Worm (Caenorhabditis elegans) whole organism, mixed stage, embryonic: ENCODE results near the gene nhr-56.

Source experiments
- M03D4.4 ChIP-seq: sonication (generic microtip); optimal IDR thresholded peaks from 2 replicates; lab custom pipeline; 2017; ENCODE audit warnings: mild to moderate bottlenecking, missing genetic modification characterization, missing compliant biosample characterization
- bed-3 ChIP-seq: fragments of 200-800 bp; sonication (Bioruptor generic); optimal IDR thresholded peaks from 3 replicates; lab custom pipeline; 2018; ENCODE audit warnings: mild to moderate bottlenecking, missing genetic modification characterization, moderate library complexity, missing compliant biosample characterization
- blmp-1 ChIP-seq: fragments of 150-350 bp; optimal IDR thresholded peaks from 2 replicates; lab custom pipeline; 2014; ENCODE audit warnings: missing biosample characterization, missing genetic modification characterization
- ceh-39 ChIP-seq: fragments of 150-350 bp; optimal IDR thresholded peaks from 2 replicates; lab custom pipeline; 2014; ENCODE audit warnings: missing biosample characterization, missing genetic modification characterization
- ceh-43 ChIP-seq: fragments of 200-800 bp; sonication (Bioruptor generic); optimal IDR thresholded peaks from 2 replicates; lab custom pipeline; 2018; ENCODE audit warnings: mild to moderate bottlenecking, missing genetic modification characterization, moderate library complexity, missing compliant biosample characterization
- ces-1 ChIP-seq: fragments of 150-350 bp; optimal IDR thresholded peaks from 2 replicates; lab custom pipeline; 2014; ENCODE audit warnings: missing biosample characterization, missing genetic modification reagents, missing genetic modification characterization
- cnd-1 ChIP-seq: fragments of 200-800 bp; sonication (Bioruptor generic); optimal IDR thresholded peaks from 2 replicates; lab custom pipeline; 2018; ENCODE audit warnings: mild to moderate bottlenecking, missing genetic modification characterization, missing compliant biosample characterization
- drap-1 ChIP-seq: fragments of 200-800 bp; sonication (Bioruptor generic); optimal IDR thresholded peaks from 3 replicates; lab custom pipeline; 2018; ENCODE audit warnings: mild to moderate bottlenecking, missing genetic modification characterization, missing compliant biosample characterization
- elt-3 ChIP-seq: fragments of 150-350 bp; optimal IDR thresholded peaks from 2 replicates; lab custom pipeline; 2014; ENCODE audit warnings: missing biosample characterization, missing genetic modification characterization
- flh-1 ChIP-seq: fragments of 200-800 bp; sonication (Bioruptor generic); optimal IDR thresholded peaks from 2 replicates; lab custom pipeline; 2018; ENCODE audit warnings: mild to moderate bottlenecking, missing genetic modification characterization, moderate library complexity, missing compliant biosample characterization
- ham-2 ChIP-seq: fragments of 200-800 bp; sonication (Bioruptor generic); optimal IDR thresholded peaks from 2 replicates; lab custom pipeline; 2018; ENCODE audit warnings: mild to moderate bottlenecking, missing genetic modification characterization, missing compliant biosample characterization
- lsy-2 ChIP-seq: fragments of 150-350 bp; optimal IDR thresholded peaks from 2 replicates; lab custom pipeline; 2014; ENCODE audit warnings: missing biosample characterization, missing genetic modification characterization
- mab-5 ChIP-seq: fragments of 150-350 bp; optimal IDR thresholded peaks from 2 replicates; lab custom pipeline; 2014; ENCODE audit warnings: missing biosample characterization, missing genetic modification characterization
- mep-1 ChIP-seq: fragments of 150-350 bp; optimal IDR thresholded peaks from 2 replicates; lab custom pipeline; 2017; ENCODE audit warnings: missing biosample characterization, missing genetic modification reagents, missing genetic modification characterization, inconsistent platforms
- nhr-12 ChIP-seq: fragments of 150-350 bp; optimal IDR thresholded peaks from 2 replicates; lab custom pipeline; 2014; ENCODE audit warnings: missing biosample characterization, missing genetic modification characterization
- nhr-2 ChIP-seq: fragments of 150-350 bp; optimal IDR thresholded peaks from 2 replicates; lab custom pipeline; 2014; ENCODE audit warnings: missing biosample characterization, missing genetic modification characterization
- nhr-237 ChIP-seq: fragments of 150-350 bp; optimal IDR thresholded peaks from 2 replicates; lab custom pipeline; 2014; ENCODE audit warnings: missing biosample characterization, missing genetic modification characterization
- nhr-76 ChIP-seq: sonication (generic microtip); optimal IDR thresholded peaks from 2 replicates; lab custom pipeline; 2017; ENCODE audit warnings: missing biosample characterization, missing genetic modification characterization
- sem-2 ChIP-seq: fragments of 200-800 bp; sonication (Bioruptor generic); optimal IDR thresholded peaks from 2 replicates; lab custom pipeline; 2018; ENCODE audit warnings: mild to moderate bottlenecking, missing genetic modification characterization, missing compliant biosample characterization
- snpc-4 ChIP-seq: fragments of 150-350 bp; optimal IDR thresholded peaks from 2 replicates; lab custom pipeline; 2014; ENCODE audit warnings: missing biosample characterization, missing genetic modification characterization
- tbx-8 ChIP-seq: fragments of 200-800 bp; sonication (Bioruptor generic); optimal IDR thresholded peaks from 2 replicates; lab custom pipeline; 2018; ENCODE audit warnings: mild to moderate bottlenecking, missing genetic modification characterization, moderate library complexity, missing compliant biosample characterization
- zip-8 ChIP-seq: fragments of 150-350 bp; optimal IDR thresholded peaks from 2 replicates; lab custom pipeline; 2014; ENCODE audit warnings: missing biosample characterization, missing genetic modification characterization
- ztf-11 ChIP-seq: fragments of 150-350 bp; optimal IDR thresholded peaks from 2 replicates; lab custom pipeline; 2014; ENCODE audit warnings: missing biosample characterization, missing genetic modification characterization

nhr-56 gene

ce11 chrV:2264925-2265324 is 46.1 kb downstream of the nhr-56 start:
- TF ChIP-seq nhr-2 (tag; lab: Kevin White, UChicago) (no peak), drap-1 (GFP tag; lab: Kevin White, UChicago) (no peak), nhr-237 (tag; lab: Kevin White, UChicago) (no peak), bed-3 (no peak), elt-3 (tag; lab: Kevin White, UChicago) (no peak), flh-1 (GFP tag; lab: Kevin White, UChicago) (no peak), M03D4.4 (tag; lab: Kevin White, UChicago) (no peak), lsy-2 (tag; lab: Kevin White, UChicago) (no peak), ham-2 (GFP tag; lab: Kevin White, UChicago) (no peak), tbx-8 (GFP tag; lab: Kevin White, UChicago) (no peak), ceh-39 (tag; lab: Kevin White, UChicago) (no peak), ces-1 (GFP tag; lab: Kevin White, UChicago) (no peak), snpc-4 (tag; lab: Kevin White, UChicago) (no peak)

DNA sequence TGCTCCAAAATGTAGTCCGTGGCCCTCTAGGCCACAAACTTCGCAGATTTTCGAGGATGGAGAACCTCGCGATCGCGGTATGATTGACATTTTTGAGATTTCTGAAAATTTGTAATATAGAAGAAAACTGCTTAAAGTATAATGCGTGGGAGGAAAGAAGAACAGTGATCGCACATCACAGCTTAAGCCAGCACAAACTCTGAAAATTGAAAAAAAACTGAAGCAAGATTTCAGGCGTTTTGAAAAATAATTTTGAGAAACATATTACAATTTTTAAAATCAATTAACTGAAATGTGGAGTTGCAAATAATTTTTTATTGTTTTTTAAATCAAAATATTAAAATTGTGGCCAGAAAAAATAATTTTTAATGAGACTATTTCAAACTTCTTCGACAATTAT is 48.2 kb downstream of the nhr-56 start, which contains the start of gene nhr-275:
Gene nhr-275 (minus strand): TSS at position 101 of the 400 bp plus-strand sequence.
- no peak for TF ChIP-seq mep-1 (tag; lab: Kevin White, UChicago)
- no peak for TF ChIP-seq ceh-39 (tag; lab: Kevin White, UChicago)
- no peak for TF ChIP-seq zip-8 (tag; lab: Kevin White, UChicago)
- TF ChIP-seq sem-2 (GFP tag; lab: Kevin White, UChicago): no peak
- TF ChIP-seq nhr-12 (tag; lab: Kevin White, UChicago): no peak
- no peak for TF ChIP-seq tbx-8 (GFP tag; lab: Kevin White, UChicago)
- no peak for TF ChIP-seq nhr-76 (tag; lab: Kevin White, UChicago)
- TF ChIP-seq nhr-2 (tag; lab: Kevin White, UChicago): no peak
- no peak for TF ChIP-seq blmp-1
- TF ChIP-seq cnd-1 (tag; lab: Kevin White, UChicago): no peak
- no peak for TF ChIP-seq ces-1 (GFP tag; lab: Kevin White, UChicago)
- TF ChIP-seq ceh-43: no peak
- no peak for TF ChIP-seq mab-5
- TF ChIP-seq ztf-11 (tag; lab: Kevin White, UChicago): no peak
- TF ChIP-seq drap-1 (GFP tag; lab: Kevin White, UChicago): no peak
- no peak for TF ChIP-seq nhr-237 (tag; lab: Kevin White, UChicago)
- TF ChIP-seq, all 35 proteins: peak for 0
